Fruit fly (Drosophila melanogaster): ENCODE data around the gene larp.

The larp gene

dm6 chr3R:28291038-28291437 is 45.2 kb downstream of the larp start, which contains the start of gene Mst98Ca:
Gene Mst98Ca (plus strand): TSS chr3R:28291338.
- TF ChIP-seq ci (GFP tag; IDR thresholded peaks at IDR 0.05) (no peak), gcm2 (GFP tag; optimal IDR thresholded peaks at IDR 0.05) (no peak), CG13123 (GFP tag; optimal IDR thresholded peaks at IDR 0.05) (no peak), pho (GFP tag; optimal IDR thresholded peaks at IDR 0.05) (no peak), peb (GFP tag; IDR thresholded peaks at IDR 0.05) (no peak), sens (GFP tag) (no peak), ac (GFP tag; optimal IDR thresholded peaks at IDR 0.05) (no peak)

DNA sequence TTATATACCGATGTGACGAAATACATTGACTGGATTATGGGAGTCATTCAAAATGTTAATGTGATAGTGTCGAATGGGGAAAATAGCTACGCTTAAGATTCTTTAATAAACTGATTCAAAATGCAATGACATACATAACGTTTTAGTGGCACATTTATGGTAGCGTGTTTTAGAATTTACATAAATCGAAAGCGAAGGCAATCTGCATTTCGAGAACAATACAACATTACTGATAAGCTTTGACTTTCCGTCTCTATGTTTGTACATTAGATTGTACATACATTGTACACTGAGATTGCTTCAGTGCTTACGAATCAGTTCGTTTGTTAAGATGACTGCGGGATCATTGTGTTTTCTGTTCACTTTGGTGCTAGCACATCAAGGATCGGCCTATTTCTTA is 52.8 kb downstream of the larp start, which contains the start of gene CG34437:
Gene CG34437 (plus strand): TSS at position 301 of the 400 bp plus-strand sequence.
- TF ChIP-seq her (GFP tag; optimal IDR thresholded peaks at IDR 0.05) (no peak), CG3281 (GFP tag; optimal IDR thresholded peaks at IDR 0.05) (no peak), Taf1 (GFP tag; IDR thresholded peaks at IDR 0.05) (no peak), knrl (GFP tag; IDR thresholded peaks at IDR 0.05; ENCODE audit: partially characterized antibody) (no peak), bigmax (GFP tag; optimal IDR thresholded peaks at IDR 0.05) (no peak), Sry-β (GFP tag; optimal IDR thresholded peaks at IDR 0.05) (no peak), Xbp1 (GFP tag; optimal IDR thresholded peaks at IDR 0.05) (no peak), fd102C (GFP tag; optimal IDR thresholded peaks at IDR 0.05) (no peak), z (GFP tag; IDR thresholded peaks at IDR 0.05) (no peak), Spps (tag; optimal IDR thresholded peaks at IDR 0.05) (no peak), seq (GFP tag; IDR thresholded peaks at IDR 0.05) (no peak), ham (GFP tag; IDR thresholded peaks at IDR 0.05) (no peak)

- TF ChIP-seq toy (GFP tag; IDR thresholded peaks at IDR 0.05) (no peak), Blimp-1 (GFP tag; optimal IDR thresholded peaks at IDR 0.05) (no peak), CG8089 (GFP tag; optimal IDR thresholded peaks at IDR 0.05) (no peak), TFAM (GFP tag; optimal IDR thresholded peaks at IDR 0.05) (no peak), CG31441 (GFP tag; IDR thresholded peaks at IDR 0.05) (no peak), ci (GFP tag; IDR thresholded peaks at IDR 0.05) (no peak)
Measured at dm6 chr3R:28282280-28282679, 54.0 kb downstream of the larp start, which contains the start of gene CG34436. Gene CG34436 (plus strand): TSS chr3R:28282580.

Measured in whole organism, embryonic.